Worm (Caenorhabditis elegans) whole organism, L4 larva: ENCODE results near the gene hgrs-1.

ENCODE experiments used
- F49E8.2 ChIP-seq: sonication (generic microtip); optimal IDR thresholded peaks from 2 replicates; lab custom pipeline; 2016; ENCODE audit warnings: missing compliant biosample characterization, mild to moderate bottlenecking, missing genetic modification characterization, borderline replicate concordance
- egl-27 ChIP-seq: sonication (generic microtip); optimal IDR thresholded peaks from 3 replicates; lab custom pipeline; 2017; ENCODE audit warnings: missing biosample characterization, missing genetic modification reagents, missing genetic modification characterization
- mxl-2 ChIP-seq: fragments of 200-800 bp; sonication (Bioruptor generic); conservative IDR thresholded peaks from 2 replicates; pipeline ENCODE4 v1.3.6; 2022; ENCODE audit warnings: missing genetic modification reagents, missing genetic modification characterization, missing compliant biosample characterization
- spr-3 ChIP-seq: fragments of 200-800 bp; sonication (Bioruptor generic); optimal IDR thresholded peaks from 2 replicates; lab custom pipeline; 2018; ENCODE audit warnings: mild to moderate bottlenecking, missing genetic modification characterization, missing compliant biosample characterization
- unc-130 ChIP-seq: sonication (generic microtip); optimal IDR thresholded peaks from 2 replicates; lab custom pipeline; 2016; ENCODE audit warnings: missing genetic modification reagents, missing genetic modification characterization, missing compliant biosample characterization
- unc-62 ChIP-seq, 3 experiments: fragments of 150-350 bp in 1 of 3; sonication (generic microtip); optimal IDR thresholded peaks in 2 of 3; peaks in 1 of 3; 1 replicate in 1 of 3; 2 replicates in 2 of 3; lab custom pipeline; 2014 to 2017; ENCODE audit warnings: missing biosample characterization in 3 of 3, missing genetic modification characterization in 3 of 3, missing genetic modification reagents in 3 of 3, missing genotype in 1 of 3

- TF ChIP-seq spr-3 (GFP tag; lab: Kevin White, UChicago) (no peak), F49E8.2 (no peak), unc-62 (GFP tag; optimal IDR thresholded peaks at IDR 0.05 in 1 of 2; lab: Kevin White, UChicago) (no peak), unc-62 (tag; optimal IDR thresholded peaks at IDR 0.05; lab: Kevin White, UChicago) (no peak), mxl-2 (GFP tag; lab: Robert Waterston, UW) (no peak), egl-27 (no peak), unc-130 (GFP tag; lab: Kevin White, UChicago) (no peak)
Measured at ce11 chrIV:8181404-8181803, 24.4 kb downstream of the hgrs-1 start.
